Fruit fly (Drosophila melanogaster) whole organism, wandering third instar larva: ENCODE results near the gene CG8564.

Experiments
- CG32264 ChIP-seq: fragments of 200-800 bp; sonication (Bioruptor generic); optimal IDR thresholded peaks from 2 replicates; lab custom pipeline; 2016; ENCODE audit warnings: missing biosample characterization, missing genetic modification characterization
- CG9705 ChIP-seq: fragments of 200-800 bp; sonication (Bioruptor generic); optimal IDR thresholded peaks from 2 replicates; lab custom pipeline; 2018; ENCODE audit warnings: missing biosample characterization, mild to moderate bottlenecking, missing genetic modification characterization
- CrebA ChIP-seq: fragments of 200-800 bp; sonication (Bioruptor generic); optimal IDR thresholded peaks from 2 replicates; lab custom pipeline; 2016; ENCODE audit warnings: missing biosample characterization, mild to moderate bottlenecking, missing genetic modification characterization, borderline replicate concordance
- Dfd ChIP-seq: fragments of >200 bp; optimal IDR thresholded peaks from 2 replicates; lab custom pipeline; 2017; ENCODE audit warnings: missing biosample characterization, missing genetic modification characterization
- Dif ChIP-seq: fragments of 200-275, 200-300 bp; sonication (Bioruptor generic); optimal IDR thresholded peaks from 2 replicates; lab custom pipeline; 2018; ENCODE audit warnings: missing biosample characterization, missing genetic modification characterization; ENCODE audit not compliant: partially characterized antibody
- GATAd ChIP-seq: sonication (Bioruptor generic); optimal IDR thresholded peaks from 2 replicates; lab custom pipeline; 2016; ENCODE audit warnings: missing biosample characterization, missing genetic modification characterization
- HLH106 ChIP-seq: fragments of 200-800 bp; optimal IDR thresholded peaks from 3 replicates; lab custom pipeline; 2019; ENCODE audit warnings: missing biosample characterization, mild to moderate bottlenecking, missing genetic modification characterization, moderate library complexity
- Hnf4 ChIP-seq: fragments of 200-800 bp; sonication (Bioruptor generic); optimal IDR thresholded peaks from 2 replicates; lab custom pipeline; 2016; ENCODE audit warnings: missing biosample characterization, mild to moderate bottlenecking, missing genetic modification characterization
- Hr78 ChIP-seq: fragments of >200 bp; optimal IDR thresholded peaks from 2 replicates; lab custom pipeline; 2017; ENCODE audit warnings: missing biosample characterization, missing genetic modification characterization
- Hr83 ChIP-seq: fragments of 200-300 bp; sonication (Bioruptor generic); optimal IDR thresholded peaks from 2 replicates; lab custom pipeline; 2016; ENCODE audit warnings: missing biosample characterization, mild to moderate bottlenecking, missing genetic modification characterization, moderate library complexity; ENCODE audit not compliant: poor library complexity, severe bottlenecking
- Jra ChIP-seq: sonication (Bioruptor generic); optimal IDR thresholded peaks from 2 replicates; lab custom pipeline; 2016; ENCODE audit warnings: missing biosample characterization, missing genetic modification characterization
- Myc ChIP-seq: fragments of >200 bp; optimal IDR thresholded peaks from 2 replicates; lab custom pipeline; 2017
- N ChIP-seq: fragments of >200 bp; optimal IDR thresholded peaks from 2 replicates; lab custom pipeline; 2018; ENCODE audit warnings: missing biosample characterization, missing external identifiers, missing genetic modification characterization
- OdsH ChIP-seq: fragments of 200-800 bp; sonication (Bioruptor generic); optimal IDR thresholded peaks from 2 replicates; lab custom pipeline; 2016; ENCODE audit warnings: missing biosample characterization, mild to moderate bottlenecking, missing genetic modification characterization
- Rel ChIP-seq, 2 experiments: fragments of 200-800 bp; sonication (Bioruptor generic) in 1 of 2; optimal IDR thresholded peaks; 2 replicates in 1 of 2; 3 replicates in 1 of 2; lab custom pipeline; 2016 to 2019; ENCODE audit warnings: mild to moderate bottlenecking in 2 of 2, missing biosample characterization in 2 of 2, missing genetic modification characterization in 2 of 2, moderate library complexity in 1 of 2
- Sp1 ChIP-seq: fragments of 200-800 bp; sonication (Bioruptor generic); optimal IDR thresholded peaks from 3 replicates; lab custom pipeline; 2019; ENCODE audit warnings: missing biosample characterization, mild to moderate bottlenecking, missing genetic modification characterization, moderate library complexity
- Vsx2 ChIP-seq: fragments of 200-300, 225-300 bp; sonication (Bioruptor generic); optimal IDR thresholded peaks from 2 replicates; lab custom pipeline; 2018; ENCODE audit warnings: missing biosample characterization, missing genetic modification characterization; ENCODE audit not compliant: partially characterized antibody
- br ChIP-seq: fragments of 200-800 bp; sonication (Bioruptor generic); optimal IDR thresholded peaks from 2 replicates; lab custom pipeline; 2016; ENCODE audit warnings: missing biosample characterization, missing genetic modification characterization
- brk ChIP-seq: fragments of 200-800 bp; sonication (Bioruptor generic); optimal IDR thresholded peaks from 2 replicates; lab custom pipeline; 2016; ENCODE audit warnings: missing biosample characterization, mild to moderate bottlenecking, missing genetic modification characterization
- dl ChIP-seq, 2 experiments: fragments of 175-275, 200-275 bp in 1 of 2; fragments of 200-275 bp in 1 of 2; sonication (Bioruptor generic); optimal IDR thresholded peaks; lab custom pipeline; 2018; ENCODE audit warnings: mild to moderate bottlenecking in 2 of 2, missing biosample characterization in 2 of 2, missing genetic modification characterization in 2 of 2, moderate library complexity in 2 of 2; ENCODE audit not compliant: partially characterized antibody in 2 of 2, insufficient read depth in 1 of 2
- dsf ChIP-seq: sonication (Bioruptor generic); optimal IDR thresholded peaks from 2 replicates; lab custom pipeline; 2016; ENCODE audit warnings: missing biosample characterization, missing genetic modification characterization, borderline replicate concordance
- ey ChIP-seq: fragments of 200-800 bp; sonication (Bioruptor generic); optimal IDR thresholded peaks from 2 replicates; lab custom pipeline; 2016; ENCODE audit warnings: missing biosample characterization, missing genetic modification characterization
- foxo ChIP-seq, 2 experiments: fragments of 200-800 bp; sonication (Bioruptor generic); optimal IDR thresholded peaks; 2 replicates in 1 of 2; 3 replicates in 1 of 2; lab custom pipeline; 2016 to 2017; ENCODE audit warnings: missing biosample characterization in 2 of 2, missing genetic modification characterization in 2 of 2
- fru ChIP-seq: fragments of 200-800 bp; sonication (Bioruptor generic); optimal IDR thresholded peaks from 3 replicates; lab custom pipeline; 2016; ENCODE audit warnings: missing biosample characterization, mild to moderate bottlenecking, missing genetic modification characterization
- h ChIP-seq: fragments of 200-800 bp; sonication (Bioruptor generic); optimal IDR thresholded peaks from 3 replicates; lab custom pipeline; 2016; ENCODE audit warnings: missing biosample characterization, mild to moderate bottlenecking, missing genetic modification characterization
- jim ChIP-seq: fragments of 175-275, 200-325 bp; sonication (Bioruptor generic); optimal IDR thresholded peaks from 2 replicates; lab custom pipeline; 2016; ENCODE audit warnings: missing biosample characterization, mild to moderate bottlenecking, missing genetic modification characterization
- lola ChIP-seq: fragments of >200 bp; optimal IDR thresholded peaks from 2 replicates; lab custom pipeline; 2017; ENCODE audit warnings: missing biosample characterization, missing genetic modification characterization
- pan ChIP-seq: fragments of >200 bp; optimal IDR thresholded peaks from 2 replicates; lab custom pipeline; 2017
- psq ChIP-seq: fragments of 200-800 bp; sonication (Bioruptor generic); optimal IDR thresholded peaks from 3 replicates; lab custom pipeline; 2017; ENCODE audit warnings: missing biosample characterization, mild to moderate bottlenecking, missing genetic modification characterization, moderate library complexity
- rgr ChIP-seq: fragments of 200-800 bp; sonication (Bioruptor generic); optimal IDR thresholded peaks from 3 replicates; lab custom pipeline; 2016; ENCODE audit warnings: missing biosample characterization, mild to moderate bottlenecking, missing genetic modification characterization
- sage ChIP-seq: fragments of 200-800 bp; sonication (Bioruptor generic); optimal IDR thresholded peaks from 2 replicates; lab custom pipeline; 2016; ENCODE audit warnings: missing biosample characterization, mild to moderate bottlenecking, missing genetic modification characterization
- sv ChIP-seq: fragments of 200-800 bp; sonication (Bioruptor generic); optimal IDR thresholded peaks from 3 replicates; lab custom pipeline; 2016; ENCODE audit warnings: missing biosample characterization, missing genetic modification characterization
- tai ChIP-seq: sonication (Bioruptor generic); optimal IDR thresholded peaks from 2 replicates; lab custom pipeline; 2016; ENCODE audit warnings: missing biosample characterization, missing genetic modification characterization
- woc ChIP-seq: sonication (Bioruptor generic); optimal IDR thresholded peaks from 2 replicates; lab custom pipeline; 2016; ENCODE audit warnings: missing biosample characterization, mild to moderate bottlenecking, missing genetic modification characterization

Gene CG8564

dm6 chr3L:7359827-7360323, 27.8 kb downstream of the CG8564 start, which contains the start of gene pst:
TSS of gene pst (minus strand) at chr3L:7360263.
- TF ChIP-seq rgr (no peak), ey (GFP tag; lab: Kevin White, UChicago) (no peak), dsf (GFP tag; lab: Kevin White, UChicago) (no peak), Dif (peak; percentile 46), Hr83 (GFP tag; lab: Kevin White, UChicago) (peak; percentile 58), Rel (GFP tag; optimal IDR thresholded peaks at IDR 0.05; lab: Kevin White, UChicago) (no peak), Rel (tag; optimal IDR thresholded peaks at IDR 0.05; lab: Kevin White, UChicago) (peak; percentile 100), foxo (GFP tag; optimal IDR thresholded peaks at IDR 0.05; lab: Kevin White, UChicago) (no peak), OdsH (GFP tag; lab: Kevin White, UChicago) (no peak), fru (GFP tag; lab: Kevin White, UChicago) (peak; percentile 18), psq (GFP tag; lab: Kevin White, UChicago) (no peak), jim (GFP tag; lab: Kevin White, UChicago) (no peak), Jra (peak; percentile 19), Myc (lab: Kevin White, UChicago) (no peak), Sp1 (peak; percentile 25), tai (GFP tag; lab: Kevin White, UChicago) (no peak)

- TF ChIP-seq Jra (peak; percentile 14), Sp1 (peak; percentile 16), foxo (GFP tag; optimal IDR thresholded peaks at IDR 0.05; lab: Kevin White, UChicago) (peak in 1 of 2 experiments; percentile 46), tai (GFP tag; lab: Kevin White, UChicago) (no peak), psq (GFP tag; lab: Kevin White, UChicago) (peak; percentile 21), br (GFP tag; lab: Kevin White, UChicago) (peak; percentile 44), Hnf4 (no peak), Dfd (no peak), N (no peak), Dif (no peak), Myc (lab: Kevin White, UChicago) (peak; percentile 80), HLH106 (peak; percentile 56), rgr (peak; percentile 50), ey (GFP tag; lab: Kevin White, UChicago) (peak; percentile 30), h (GFP tag; lab: Kevin White, UChicago) (peak; percentile 56), OdsH (GFP tag; lab: Kevin White, UChicago) (peak; percentile 37), Rel (GFP tag; optimal IDR thresholded peaks at IDR 0.05; lab: Kevin White, UChicago) (no peak), Rel (tag; optimal IDR thresholded peaks at IDR 0.05; lab: Kevin White, UChicago) (peak; percentile 15)
These were observed 31.2 kb downstream of the CG8564 start, which contains the start of gene CTCF for dm6 chr3L:7356386-7357117. TSS of gene CTCF (minus strand) at chr3L:7356713.

DNA sequence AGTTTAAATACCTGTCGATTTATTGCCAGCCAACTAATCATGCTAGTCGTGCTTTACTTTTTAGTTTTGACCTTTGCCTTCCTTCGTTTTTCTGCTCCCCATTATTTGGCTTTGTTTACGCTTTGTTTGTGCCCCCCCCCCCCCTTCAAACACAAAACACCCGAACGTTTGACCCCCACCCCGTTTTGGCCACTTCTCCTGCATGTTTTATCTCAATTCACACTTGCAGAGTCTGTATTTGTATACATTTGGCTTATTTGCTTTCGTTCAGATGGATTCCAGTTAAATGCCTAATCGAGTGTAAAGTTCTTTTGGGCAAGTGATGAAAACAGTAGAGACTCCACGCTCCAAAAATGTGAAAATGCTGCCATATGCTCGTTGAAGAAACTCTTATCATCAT, 38.4 kb downstream of the CG8564 start:
- TF ChIP-seq brk (GFP tag; lab: Kevin White, UChicago), result no peak
- no peak for TF ChIP-seq fru (GFP tag; lab: Kevin White, UChicago)
- TF ChIP-seq Dif, result no peak
- TF ChIP-seq lola, result no peak
- no peak for TF ChIP-seq HLH106
- TF ChIP-seq Vsx2 (GFP tag; lab: Kevin White, UChicago), result no peak
- no peak for TF ChIP-seq CG32264 (GFP tag; lab: Kevin White, UChicago)
- no peak for TF ChIP-seq GATAd (GFP tag; lab: Kevin White, UChicago)
- TF ChIP-seq Dfd, result no peak
- no peak for TF ChIP-seq N
- TF ChIP-seq CG9705 (GFP tag; lab: Kevin White, UChicago), result no peak
- TF ChIP-seq dl (GFP tag; optimal IDR thresholded peaks at IDR 0.05; lab: Kevin White, UChicago; ENCODE audit: insufficient read depth in 1 of 2, partially characterized antibody in 2 of 2), result no peak
- TF ChIP-seq rgr, result no peak
- no peak for TF ChIP-seq pan (lab: Kevin White, UChicago)
- TF ChIP-seq Hnf4, result no peak

- peak; percentile 7 for TF ChIP-seq jim (GFP tag; lab: Kevin White, UChicago)
- peak; percentile 87 for TF ChIP-seq Myc (lab: Kevin White, UChicago)
- TF ChIP-seq Sp1, result peak; percentile 55
- TF ChIP-seq woc (GFP tag; lab: Kevin White, UChicago), result peak; percentile 82
- TF ChIP-seq fru (GFP tag; lab: Kevin White, UChicago), result peak; percentile 63
- TF ChIP-seq CG32264 (GFP tag; lab: Kevin White, UChicago), result no peak
- peak; percentile 23 for TF ChIP-seq Dif
- no peak for TF ChIP-seq dsf (GFP tag; lab: Kevin White, UChicago)
- TF ChIP-seq foxo (GFP tag; optimal IDR thresholded peaks at IDR 0.05; lab: Kevin White, UChicago), result peak in 1 of 2 experiments; percentile 77
- TF ChIP-seq ey (GFP tag; lab: Kevin White, UChicago), result peak; percentile 42
- peak; percentile 50 for TF ChIP-seq br (GFP tag; lab: Kevin White, UChicago)
- no peak for TF ChIP-seq N
- peak; percentile 24 for TF ChIP-seq HLH106
- TF ChIP-seq Hr78, result no peak
- no peak for TF ChIP-seq Rel (GFP tag; optimal IDR thresholded peaks at IDR 0.05; lab: Kevin White, UChicago)
- peak; percentile 90 for TF ChIP-seq Rel (tag; optimal IDR thresholded peaks at IDR 0.05; lab: Kevin White, UChicago)
- peak; percentile 23 for TF ChIP-seq rgr
- peak; percentile 69 for TF ChIP-seq h (GFP tag; lab: Kevin White, UChicago)
- TF ChIP-seq OdsH (GFP tag; lab: Kevin White, UChicago), result peak; percentile 12
- no peak for TF ChIP-seq CrebA (GFP tag; lab: Kevin White, UChicago)
- no peak for TF ChIP-seq sage (GFP tag; lab: Kevin White, UChicago)
- TF ChIP-seq Hnf4, result peak; percentile 69
- peak; percentile 66 for TF ChIP-seq Jra
- TF ChIP-seq CG9705 (GFP tag; lab: Kevin White, UChicago), result peak; percentile 14
- TF ChIP-seq sv (GFP tag; lab: Kevin White, UChicago), result peak; percentile 25
These were observed 39.6 kb downstream of the CG8564 start, which contains the start of the genes Srp19 and qm for dm6 chr3L:7347984-7348631. TSS of gene Srp19 (minus strand) at chr3L:7348034. TSS of gene qm (plus strand) at chr3L:7348313.
